Fruit fly (Drosophila melanogaster) Kc167 (cell line): ENCODE data around the gene Lrrk.

Source experiments
- Myc ChIP-seq: fragments of >200 bp; optimal IDR thresholded peaks from 2 replicates; lab custom pipeline; 2017; ENCODE audit warnings: missing external identifiers
- Sin3A ChIP-seq: fragments of >200 bp; optimal IDR thresholded peaks from 2 replicates; lab custom pipeline; 2018; ENCODE audit warnings: missing external identifiers
- h ChIP-seq: fragments of >200 bp; optimal IDR thresholded peaks from 3 replicates; lab custom pipeline; 2018; ENCODE audit warnings: missing external identifiers
- insv ChIP-seq: fragments of >200 bp; optimal IDR thresholded peaks from 3 replicates; lab custom pipeline; 2018; ENCODE audit warnings: missing external identifiers
- psq ChIP-seq: fragments of >200 bp; optimal IDR thresholded peaks from 2 replicates; lab custom pipeline; 2017; ENCODE audit warnings: missing external identifiers
- ttk ChIP-seq: sonication (Bioruptor generic); optimal IDR thresholded peaks from 2 replicates; lab custom pipeline; 2017; ENCODE audit warnings: missing external identifiers

Gene Lrrk

DNA sequence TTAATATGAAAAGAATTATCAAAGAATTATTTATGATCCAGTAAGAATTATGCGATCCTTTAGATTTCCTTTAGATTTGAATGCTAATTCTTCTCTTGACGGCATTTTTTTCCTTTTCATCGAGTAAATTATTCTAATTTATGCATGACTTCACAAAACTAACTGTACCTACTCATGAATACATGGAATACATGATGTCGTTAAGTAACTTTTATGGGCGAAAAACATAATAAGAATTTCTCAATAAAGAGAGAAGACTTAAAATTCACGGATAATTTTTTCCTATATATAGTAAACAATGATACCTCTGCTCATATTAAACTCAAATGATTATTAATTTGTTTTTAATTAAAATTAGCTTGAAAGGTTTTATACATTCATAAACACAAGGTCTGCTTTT is 39.4 kb upstream of the Lrrk start:
- TF ChIP-seq h = no peak
- no peak for TF ChIP-seq Myc
- no peak for TF ChIP-seq Sin3A (lab: Kevin White, UChicago)
- TF ChIP-seq insv (lab: Kevin White, UChicago) = no peak
- no peak for TF ChIP-seq ttk
- no peak for TF ChIP-seq psq

DNA sequence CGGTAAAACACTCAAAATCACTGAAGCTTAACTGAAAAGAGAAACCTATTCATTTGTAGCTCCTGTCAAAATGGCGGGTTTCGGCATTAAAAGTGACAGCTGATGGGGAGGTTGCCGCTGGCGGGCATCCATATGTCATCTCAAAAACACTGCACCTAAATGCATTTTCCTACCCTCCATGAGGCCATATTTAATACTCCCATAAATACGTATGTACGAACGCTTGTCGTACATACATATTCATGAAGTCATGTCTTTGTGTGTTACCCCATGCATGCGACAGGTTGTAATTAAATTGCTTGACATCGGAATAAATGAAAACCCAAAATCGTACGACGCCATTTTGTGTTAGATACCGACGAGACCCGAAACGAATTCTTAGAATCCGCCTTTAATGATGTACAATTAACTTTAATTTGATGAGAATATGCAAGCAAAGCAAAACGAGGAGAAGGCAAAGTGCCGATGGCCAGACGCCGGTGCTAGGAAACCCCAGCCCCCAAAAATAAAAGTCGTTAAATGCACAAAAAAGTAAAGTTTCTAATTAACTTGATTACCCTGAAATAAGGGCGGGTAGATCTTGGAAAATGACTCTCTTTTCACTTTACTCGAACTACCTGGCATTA is 38.8 kb upstream of the Lrrk start:
- TF ChIP-seq h (no peak), ttk (no peak), psq (no peak), Myc (no peak), Sin3A (lab: Kevin White, UChicago) (no peak), insv (lab: Kevin White, UChicago) (no peak)

- TF ChIP-seq h (no peak), ttk (no peak), psq (no peak), insv (lab: Kevin White, UChicago) (no peak)
Measured at dm6 chr3R:20597407-20598325, 37.6 kb upstream of the Lrrk start.

DNA sequence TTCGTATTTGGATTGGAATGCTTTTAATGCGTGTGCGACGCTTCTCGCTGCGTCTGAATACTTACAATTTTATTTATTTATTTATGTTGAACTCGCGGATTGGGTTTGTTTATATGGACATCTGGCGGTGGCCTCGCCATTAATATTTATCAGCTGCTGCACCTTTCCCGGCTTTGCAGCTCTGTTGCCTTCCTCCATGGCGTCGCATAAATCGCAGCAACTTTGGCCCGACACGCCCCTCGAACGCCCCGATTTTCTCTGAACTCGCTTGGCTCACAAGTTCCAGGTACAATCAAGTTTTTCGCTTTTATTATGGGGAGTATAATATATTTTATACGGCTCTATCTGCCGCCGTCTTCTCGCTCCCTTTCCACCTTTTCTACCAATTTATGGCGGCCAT is 35.2 kb upstream of the Lrrk start:
- TF ChIP-seq psq = no peak
- TF ChIP-seq insv (lab: Kevin White, UChicago) = no peak
- no peak for TF ChIP-seq Myc
- TF ChIP-seq h = no peak
- no peak for TF ChIP-seq Sin3A (lab: Kevin White, UChicago)
- TF ChIP-seq ttk = no peak

dm6 chr3R:20602599-20602998 is 32.7 kb upstream of the Lrrk start:
- TF ChIP-seq Sin3A (lab: Kevin White, UChicago) (no peak), insv (lab: Kevin White, UChicago) (no peak), psq (no peak), Myc (no peak), h (no peak), ttk (no peak)

DNA sequence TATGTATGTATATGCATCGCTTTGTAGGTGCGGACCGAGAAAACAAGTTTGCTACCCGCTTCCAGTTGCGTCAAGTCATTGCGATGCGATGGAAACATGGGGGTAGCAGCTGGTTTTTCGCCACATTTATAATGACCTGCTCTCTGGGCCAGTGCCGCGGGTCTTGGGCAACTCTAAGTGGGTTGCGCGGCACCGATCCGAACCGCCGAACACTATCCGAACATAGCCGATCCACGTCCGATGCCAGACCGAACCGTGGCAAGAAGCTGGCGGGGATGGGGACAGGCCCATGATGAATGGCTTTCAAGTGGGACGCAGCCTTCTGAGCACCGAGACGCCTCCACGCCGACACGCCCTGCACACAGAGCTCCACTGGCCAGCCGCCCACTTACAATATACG is 31.2 kb upstream of the Lrrk start:
- TF ChIP-seq h (no peak), ttk (no peak), Myc (no peak), psq (no peak), Sin3A (lab: Kevin White, UChicago) (no peak), insv (lab: Kevin White, UChicago) (no peak)

dm6 chr3R:20605078-20605477 is 30.2 kb upstream of the Lrrk start:
- TF ChIP-seq ttk (no peak), h (no peak), insv (lab: Kevin White, UChicago) (no peak), psq (no peak), Sin3A (lab: Kevin White, UChicago) (no peak), Myc (no peak)

DNA sequence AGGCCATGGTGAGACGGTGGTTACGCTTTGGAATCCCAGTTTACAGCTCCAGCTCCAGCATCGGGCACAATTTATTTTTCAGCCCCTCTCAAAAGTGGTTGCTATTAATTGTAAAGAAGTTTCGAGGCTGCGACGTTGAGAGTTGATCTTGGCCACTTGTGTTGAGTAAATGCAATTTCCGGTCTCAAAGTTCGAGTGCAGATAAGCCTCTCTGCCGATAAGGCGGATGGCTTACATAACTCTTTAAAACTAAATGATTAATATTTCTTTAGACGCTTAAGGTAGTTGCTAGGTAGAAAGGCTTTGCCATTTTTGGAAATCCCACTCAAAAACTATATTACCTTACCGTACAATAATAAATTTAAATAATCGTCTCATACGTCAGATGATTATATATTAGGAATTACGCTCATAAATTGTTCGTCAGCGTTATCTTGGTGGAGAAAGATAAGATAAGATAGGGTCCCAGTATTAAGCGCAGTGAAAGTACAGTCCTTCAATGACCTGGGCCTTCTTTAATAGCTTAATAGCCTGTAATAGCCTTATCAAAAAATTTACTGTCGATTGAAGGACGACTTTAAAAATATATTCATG is 29.6 kb upstream of the Lrrk start:
- TF ChIP-seq Myc (no peak), psq (no peak), insv (lab: Kevin White, UChicago) (no peak), h (no peak), Sin3A (lab: Kevin White, UChicago) (no peak), ttk (no peak)

DNA sequence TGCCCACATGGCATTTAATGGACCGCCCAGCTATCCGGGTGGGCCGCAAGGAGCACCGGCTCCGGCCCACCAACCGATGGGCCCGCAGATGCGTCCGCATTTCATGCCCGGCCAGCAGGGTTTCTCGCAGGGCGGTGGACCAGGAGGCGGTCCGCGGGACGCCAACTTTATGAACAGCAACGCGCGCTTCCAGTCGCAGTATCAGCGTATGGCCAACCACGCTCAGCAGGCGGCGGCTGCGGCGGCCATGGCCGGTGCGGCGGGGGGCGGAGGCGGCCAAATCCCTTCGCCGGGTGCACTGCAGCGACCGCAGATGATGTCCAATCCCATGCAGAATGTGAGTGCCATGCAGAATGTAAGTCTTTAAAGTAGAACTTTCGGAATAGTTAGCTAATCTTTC is 27.1 kb upstream of the Lrrk start:
- TF ChIP-seq Sin3A (lab: Kevin White, UChicago) = no peak
- no peak for TF ChIP-seq ttk
- TF ChIP-seq h = no peak
- TF ChIP-seq insv (lab: Kevin White, UChicago) = no peak
- no peak for TF ChIP-seq psq
- TF ChIP-seq Myc = no peak

DNA sequence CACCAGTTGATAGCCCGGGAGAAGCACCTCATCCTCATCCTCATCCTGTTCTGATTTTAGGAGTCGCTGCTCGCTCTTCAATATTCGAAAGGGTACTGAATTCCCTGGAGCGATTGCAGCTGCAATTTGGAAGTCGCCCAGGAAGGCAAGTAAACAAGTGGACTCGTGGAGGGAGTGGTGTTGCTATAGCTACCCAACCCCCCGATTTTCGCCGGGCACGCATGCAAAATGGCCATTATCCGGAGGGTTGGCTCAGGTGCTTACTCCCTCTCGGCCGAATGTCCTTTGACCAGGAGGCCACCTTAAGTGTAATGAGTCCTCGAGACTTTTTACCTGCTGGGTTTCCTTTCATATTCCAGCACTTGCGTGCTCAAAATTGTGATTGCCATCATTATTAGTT is 18.5 kb upstream of the Lrrk start, which contains the start of gene CG15923:
Gene CG15923 (minus strand): TSS at position 101 of the 400 bp plus-strand sequence.
- no peak for TF ChIP-seq ttk
- no peak for TF ChIP-seq h
- no peak for TF ChIP-seq psq
- no peak for TF ChIP-seq insv (lab: Kevin White, UChicago)
- no peak for TF ChIP-seq Myc
- TF ChIP-seq Sin3A (lab: Kevin White, UChicago) = no peak

- TF ChIP-seq insv (lab: Kevin White, UChicago) (no peak), Myc (no peak), psq (no peak), h (no peak), ttk (no peak), Sin3A (lab: Kevin White, UChicago) (no peak)
Measured at dm6 chr3R:20617583-20617982, 17.7 kb upstream of the Lrrk start, which contains the start of gene CG5466. Gene CG5466, plus strand, starts transcription at chr3R:20617883.

dm6 chr3R:20618947-20619346 is 16.3 kb upstream of the Lrrk start:
- TF ChIP-seq Myc = no peak
- TF ChIP-seq h = no peak
- no peak for TF ChIP-seq ttk
- no peak for TF ChIP-seq insv (lab: Kevin White, UChicago)
- no peak for TF ChIP-seq Sin3A (lab: Kevin White, UChicago)
- no peak for TF ChIP-seq psq

dm6 chr3R:20621805-20622286 is 13.4 kb upstream of the Lrrk start, which contains the start of gene H:
Gene H, plus strand, starts transcription at chr3R:20621938.
- TF ChIP-seq psq (no peak), ttk (no peak), Sin3A (lab: Kevin White, UChicago) (no peak)
